Worm (Caenorhabditis elegans): Measurements from ENCODE around the gene msp-45.
A peak's percentile ranks its signal among the peaks of the same experiment; 100 is the strongest.

Gene msp-45

DNA sequence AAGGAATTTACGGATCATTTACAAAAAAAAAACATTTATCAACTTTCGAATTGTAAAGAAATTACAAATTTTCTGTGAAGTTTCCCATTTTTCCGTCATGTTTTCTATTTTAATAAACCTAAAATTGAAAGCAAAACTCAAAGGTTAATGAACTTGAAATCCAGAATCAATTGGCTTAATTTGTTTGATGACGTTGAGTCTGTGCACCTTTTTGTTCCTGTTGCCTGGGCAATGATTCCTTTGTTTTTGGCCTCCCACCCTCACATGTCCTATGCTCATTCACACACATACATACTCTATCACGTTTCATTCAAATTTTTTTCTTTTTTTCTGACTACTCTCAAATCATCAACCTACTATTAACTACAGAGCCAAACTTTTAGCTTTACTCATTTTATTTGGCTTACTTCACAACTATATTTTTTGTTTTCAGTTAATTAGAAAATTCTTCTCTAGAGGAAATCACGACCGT lies 20.6 kb downstream of the msp-45 start, which contains the start of gene F58A6.2:
TSS of gene F58A6.2 (plus strand) at position 422 of the 472 bp plus-strand sequence.
- TF ChIP-seq ceh-82 (tag; optimal IDR thresholded peaks at IDR 0.05) (no peak), lsy-12 (tag; optimal IDR thresholded peaks at IDR 0.05) (no peak), lin-39 (tag; optimal IDR thresholded peaks at IDR 0.05) (no peak), tbx-2 (tag; optimal IDR thresholded peaks at IDR 0.05) (no peak), nhr-76 (tag; optimal IDR thresholded peaks at IDR 0.05) (no peak), ztf-4 (tag; optimal IDR thresholded peaks at IDR 0.05) (no peak), ama-1 (optimal IDR thresholded peaks at IDR 0.05) (no peak), fos-1 (tag; optimal IDR thresholded peaks at IDR 0.05) (no peak), daf-12 (tag; optimal IDR thresholded peaks at IDR 0.05) (no peak), unc-39 (tag; optimal IDR thresholded peaks at IDR 0.05) (no peak), pqm-1 (tag; optimal IDR thresholded peaks at IDR 0.05) (no peak), ZK546.5 (tag; optimal IDR thresholded peaks at IDR 0.05) (no peak), elt-3 (tag; optimal IDR thresholded peaks at IDR 0.05) (no peak), mml-1 (tag; optimal IDR thresholded peaks at IDR 0.05) (no peak), nhr-237 (tag; optimal IDR thresholded peaks at IDR 0.05) (no peak), unc-62 (GFP tag; optimal IDR thresholded peaks at IDR 0.05) (no peak), zag-1 (tag; optimal IDR thresholded peaks at IDR 0.05) (no peak), ztf-11 (tag; optimal IDR thresholded peaks at IDR 0.05) (no peak)

DNA sequence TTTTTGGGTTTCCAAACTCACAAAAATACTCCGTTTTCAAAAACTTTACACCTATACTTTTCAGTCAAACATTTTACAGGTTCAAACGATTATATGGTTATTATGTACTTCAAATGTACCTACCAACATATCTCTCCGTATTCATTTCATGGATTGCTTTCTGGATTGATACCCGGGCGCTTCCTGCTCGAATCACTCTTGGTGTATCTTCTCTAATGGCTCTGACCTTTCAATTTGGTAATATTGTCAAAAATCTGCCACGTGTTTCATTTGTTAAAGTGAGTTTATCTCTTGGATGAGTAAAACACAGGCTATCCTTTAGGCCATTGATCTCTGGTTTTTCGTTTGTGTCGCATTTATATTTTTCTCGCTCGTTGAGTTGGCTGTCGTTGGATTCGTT lies 25.1 kb downstream of the msp-45 start:
- TF ChIP-seq nhr-11 (tag; optimal IDR thresholded peaks at IDR 0.05) (no peak), nhr-237 (tag; optimal IDR thresholded peaks at IDR 0.05) (no peak), skn-1 (tag; optimal IDR thresholded peaks at IDR 0.05) (no peak), ZK546.5 (tag; optimal IDR thresholded peaks at IDR 0.05) (no peak), snpc-4 (tag; optimal IDR thresholded peaks at IDR 0.05) (no peak), jun-1 (tag; optimal IDR thresholded peaks at IDR 0.05) (no peak), ceh-16 (tag; optimal IDR thresholded peaks at IDR 0.05) (no peak), nhr-25 (tag; optimal IDR thresholded peaks at IDR 0.05) (no peak), ceh-9 (tag; optimal IDR thresholded peaks at IDR 0.05) (no peak), elt-3 (tag; optimal IDR thresholded peaks at IDR 0.05) (no peak), eor-1 (tag; optimal IDR thresholded peaks at IDR 0.05) (no peak), elt-1 (tag; optimal IDR thresholded peaks at IDR 0.05) (no peak), lin-39 (tag; optimal IDR thresholded peaks at IDR 0.05) (no peak), R02D3.7 (tag; optimal IDR thresholded peaks at IDR 0.05) (no peak), unc-39 (tag; optimal IDR thresholded peaks at IDR 0.05) (no peak)

DNA sequence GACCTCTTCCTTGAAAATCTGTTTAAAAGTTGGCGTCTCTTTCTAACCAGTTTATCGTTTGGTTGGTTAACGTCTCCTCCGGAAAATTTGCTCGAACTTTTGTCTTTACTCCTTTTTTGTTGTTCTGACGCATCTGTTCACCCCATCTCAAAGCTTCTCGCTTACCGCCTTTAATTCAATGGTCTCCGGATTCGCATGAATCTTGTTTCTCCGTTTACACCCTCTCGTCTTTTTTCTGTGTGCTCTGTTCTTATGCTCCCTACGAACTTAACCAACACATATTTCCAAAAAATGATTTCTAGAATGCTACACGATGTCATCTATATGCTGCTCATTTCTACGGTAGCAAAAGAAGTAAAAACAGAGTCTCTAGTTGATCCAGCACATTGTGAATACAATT lies 26.8 kb downstream of the msp-45 start, which contains the start of gene lgc-56:
TSS of gene lgc-56 (plus strand) at position 301 of the 400 bp plus-strand sequence.
- TF ChIP-seq daf-12 (tag; optimal IDR thresholded peaks at IDR 0.05) (no peak), mdl-1 (tag; optimal IDR thresholded peaks at IDR 0.05) (no peak), nfya-1 (tag; optimal IDR thresholded peaks at IDR 0.05; ENCODE audit: insufficient read depth) (no peak), tbx-2 (tag; optimal IDR thresholded peaks at IDR 0.05) (no peak), fkh-2 (tag; optimal IDR thresholded peaks at IDR 0.05) (no peak), unc-39 (tag; optimal IDR thresholded peaks at IDR 0.05) (no peak), ZK546.5 (tag; optimal IDR thresholded peaks at IDR 0.05) (no peak), lsy-12 (tag; optimal IDR thresholded peaks at IDR 0.05) (no peak), mml-1 (tag; optimal IDR thresholded peaks at IDR 0.05) (no peak), sea-2 (GFP tag; optimal IDR thresholded peaks at IDR 0.05) (no peak), nhr-77 (tag; optimal IDR thresholded peaks at IDR 0.05) (no peak), elt-2 (tag; optimal IDR thresholded peaks at IDR 0.05) (no peak), egl-27 (tag; optimal IDR thresholded peaks at IDR 0.05) (no peak), jun-1 (tag; optimal IDR thresholded peaks at IDR 0.05) (no peak), nhr-11 (tag; optimal IDR thresholded peaks at IDR 0.05) (no peak), nhr-12 (tag; optimal IDR thresholded peaks at IDR 0.05) (no peak), nhr-76 (tag; optimal IDR thresholded peaks at IDR 0.05) (no peak)

DNA sequence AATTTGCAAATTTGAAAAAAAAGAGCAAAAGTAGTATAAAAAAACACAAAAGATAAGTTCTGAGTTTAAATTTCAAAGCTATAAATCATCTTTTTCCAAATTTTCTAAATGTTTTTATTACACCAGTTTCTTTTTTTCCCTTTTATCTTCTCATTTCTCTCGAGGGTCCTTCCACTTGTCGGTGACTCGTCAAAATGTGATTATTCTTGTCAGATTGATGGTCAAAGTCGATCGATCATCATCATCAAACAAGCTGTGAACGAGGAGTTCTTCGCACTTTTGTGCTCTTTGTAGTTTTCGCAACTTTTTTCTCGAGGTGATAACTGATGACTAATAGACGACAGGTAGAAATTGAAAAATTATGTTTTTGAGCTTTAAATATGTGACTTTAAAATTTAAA lies 36.3 kb downstream of the msp-45 start:
- TF ChIP-seq unc-62 (GFP tag; optimal IDR thresholded peaks at IDR 0.05): peak; percentile 72
- TF ChIP-seq nhr-237 (tag; optimal IDR thresholded peaks at IDR 0.05): no peak

DNA sequence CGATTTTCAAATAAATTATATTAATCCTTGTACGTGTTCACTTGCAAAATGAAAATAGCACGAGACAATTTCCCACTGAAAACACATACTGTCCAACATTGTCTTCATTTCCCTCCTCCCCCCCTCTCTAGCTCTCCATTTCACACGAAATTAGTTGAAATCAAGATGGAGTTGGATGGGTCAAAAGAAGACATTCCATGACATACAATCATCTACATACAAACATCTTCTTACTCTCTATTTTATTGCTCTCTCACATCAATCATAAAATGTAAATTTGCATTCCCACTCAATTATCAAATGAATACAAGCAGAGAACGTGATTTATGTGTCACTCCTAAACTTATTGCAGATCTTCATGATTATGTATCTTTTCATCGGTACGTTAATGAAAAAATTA lies 41.1 kb downstream of the msp-45 start, which contains the start of gene srsy-1:
TSS of gene srsy-1 (plus strand) at position 301 of the 400 bp plus-strand sequence.
- no peak for TF ChIP-seq skn-1 (tag; optimal IDR thresholded peaks at IDR 0.05)
- no peak for TF ChIP-seq lsy-12 (tag; optimal IDR thresholded peaks at IDR 0.05)
- no peak for TF ChIP-seq aly-2 (tag; optimal IDR thresholded peaks at IDR 0.05)
- no peak for TF ChIP-seq fos-1 (tag; optimal IDR thresholded peaks at IDR 0.05)
- no peak for TF ChIP-seq ceh-16 (tag; optimal IDR thresholded peaks at IDR 0.05)
- TF ChIP-seq ZK546.5 (tag; optimal IDR thresholded peaks at IDR 0.05): no peak

All from whole organism, L3 larva.